Worm (Caenorhabditis elegans) whole organism, L3 larva: ENCODE results near the gene str-35.

Source experiments
- R02D3.7 ChIP-seq: fragments of 150-350 bp; optimal IDR thresholded peaks from 2 replicates; lab custom pipeline; 2014; ENCODE audit warnings: missing biosample characterization, missing genetic modification characterization
- ZK546.5 ChIP-seq: sonication (generic microtip); optimal IDR thresholded peaks from 2 replicates; lab custom pipeline; 2017; ENCODE audit warnings: missing biosample characterization, missing genetic modification characterization
- aly-2 ChIP-seq: fragments of 150-350 bp; optimal IDR thresholded peaks from 2 replicates; lab custom pipeline; 2014; ENCODE audit warnings: missing biosample characterization, missing genetic modification characterization
- ama-1 ChIP-seq: fragments of 150-350 bp; optimal IDR thresholded peaks from 2 replicates; lab custom pipeline; 2018
- ceh-16 ChIP-seq: sonication (generic microtip); optimal IDR thresholded peaks from 2 replicates; lab custom pipeline; 2017; ENCODE audit warnings: missing biosample characterization, missing genetic modification characterization
- ceh-28 ChIP-seq: fragments of 150-350 bp; optimal IDR thresholded peaks from 2 replicates; lab custom pipeline; 2014; ENCODE audit warnings: missing biosample characterization, missing genetic modification reagents, missing genetic modification characterization
- ceh-82 ChIP-seq: fragments of 150-350 bp; optimal IDR thresholded peaks from 2 replicates; lab custom pipeline; 2014; ENCODE audit warnings: missing biosample characterization, missing genetic modification characterization
- ceh-9 ChIP-seq: sonication (generic microtip); optimal IDR thresholded peaks from 2 replicates; lab custom pipeline; 2018; ENCODE audit warnings: missing biosample characterization, missing genetic modification characterization
- egl-27 ChIP-seq: sonication (generic microtip); optimal IDR thresholded peaks from 4 replicates; lab custom pipeline; 2017; ENCODE audit warnings: missing biosample characterization, missing genetic modification reagents, missing genetic modification characterization
- elt-1 ChIP-seq: fragments of 150-350 bp; optimal IDR thresholded peaks from 2 replicates; lab custom pipeline; 2014; ENCODE audit warnings: missing biosample characterization, missing genetic modification characterization
- elt-2 ChIP-seq: sonication (generic microtip); optimal IDR thresholded peaks from 2 replicates; lab custom pipeline; 2016; ENCODE audit warnings: missing genetic modification reagents, mild to moderate bottlenecking, missing genetic modification characterization, missing compliant biosample characterization
- fkh-10 ChIP-seq: sonication (generic microtip); optimal IDR thresholded peaks from 2 replicates; lab custom pipeline; 2017; ENCODE audit warnings: missing biosample characterization, missing genetic modification reagents, missing genetic modification characterization
- fkh-2 ChIP-seq: fragments of 150-350 bp; optimal IDR thresholded peaks from 2 replicates; lab custom pipeline; 2014; ENCODE audit warnings: missing biosample characterization, missing genetic modification reagents, missing genetic modification characterization
- fos-1 ChIP-seq: fragments of 150-350 bp; optimal IDR thresholded peaks from 2 replicates; lab custom pipeline; 2014; ENCODE audit warnings: missing biosample characterization, missing genetic modification characterization
- hmg-11 ChIP-seq: sonication (generic microtip); optimal IDR thresholded peaks from 2 replicates; lab custom pipeline; 2016; ENCODE audit warnings: missing genetic modification characterization, missing compliant biosample characterization
- jun-1 ChIP-seq: fragments of 150-350 bp; optimal IDR thresholded peaks from 2 replicates; lab custom pipeline; 2014; ENCODE audit warnings: missing biosample characterization, missing genetic modification reagents, missing genetic modification characterization
- lin-15B ChIP-seq: fragments of 150-350 bp; optimal IDR thresholded peaks from 2 replicates; lab custom pipeline; 2014; ENCODE audit warnings: missing biosample characterization, missing genetic modification characterization
- lin-39 ChIP-seq: fragments of 150-350 bp; optimal IDR thresholded peaks from 2 replicates; lab custom pipeline; 2018; ENCODE audit warnings: missing biosample characterization, missing genetic modification reagents, missing genetic modification characterization
- nhr-23 ChIP-seq: fragments of 150-350 bp; optimal IDR thresholded peaks from 2 replicates; lab custom pipeline; 2014; ENCODE audit warnings: missing biosample characterization, missing genetic modification reagents, missing genetic modification characterization
- nhr-237 ChIP-seq: fragments of 150-350 bp; optimal IDR thresholded peaks from 2 replicates; lab custom pipeline; 2014; ENCODE audit warnings: missing biosample characterization, missing genetic modification characterization
- nhr-28 ChIP-seq: fragments of 150-350 bp; optimal IDR thresholded peaks from 2 replicates; lab custom pipeline; 2014; ENCODE audit warnings: missing biosample characterization, missing genetic modification characterization
- nhr-43 ChIP-seq: sonication (generic microtip); optimal IDR thresholded peaks from 2 replicates; lab custom pipeline; 2016; ENCODE audit warnings: mild to moderate bottlenecking, missing genetic modification characterization, missing compliant biosample characterization; ENCODE audit not compliant: poor library complexity, severe bottlenecking
- nhr-67 ChIP-seq: fragments of 150-350 bp; optimal IDR thresholded peaks from 2 replicates; lab custom pipeline; 2014; ENCODE audit warnings: missing biosample characterization, missing genetic modification characterization
- pha-4 ChIP-seq: fragments of 150-350 bp; optimal IDR thresholded peaks from 2 replicates; lab custom pipeline; 2014; ENCODE audit warnings: missing biosample characterization, missing genetic modification reagents, missing genetic modification characterization
- pqm-1 ChIP-seq: fragments of 150-350 bp; optimal IDR thresholded peaks from 2 replicates; lab custom pipeline; 2017; ENCODE audit warnings: missing biosample characterization, missing genetic modification characterization, inconsistent platforms
- skn-1 ChIP-seq: fragments of 150-350 bp; optimal IDR thresholded peaks from 2 replicates; lab custom pipeline; 2014; ENCODE audit warnings: missing biosample characterization, missing genetic modification characterization
- snpc-4 ChIP-seq: fragments of 150-350 bp; optimal IDR thresholded peaks from 2 replicates; lab custom pipeline; 2014; ENCODE audit warnings: missing biosample characterization, missing genetic modification characterization
- tbx-2 ChIP-seq: sonication (generic microtip); optimal IDR thresholded peaks from 2 replicates; lab custom pipeline; 2016; ENCODE audit warnings: mild to moderate bottlenecking, missing genetic modification characterization, missing compliant biosample characterization
- unc-39 ChIP-seq: sonication (generic microtip); optimal IDR thresholded peaks from 4 replicates; lab custom pipeline; 2017; ENCODE audit warnings: missing biosample characterization, missing genetic modification characterization
- ztf-11 ChIP-seq: fragments of 150-350 bp; optimal IDR thresholded peaks from 2 replicates; lab custom pipeline; 2014; ENCODE audit warnings: missing biosample characterization, missing genetic modification characterization
- ztf-4 ChIP-seq: fragments of 150-350 bp; optimal IDR thresholded peaks from 2 replicates; lab custom pipeline; 2014; ENCODE audit warnings: missing biosample characterization, missing genetic modification characterization

str-35 gene

DNA sequence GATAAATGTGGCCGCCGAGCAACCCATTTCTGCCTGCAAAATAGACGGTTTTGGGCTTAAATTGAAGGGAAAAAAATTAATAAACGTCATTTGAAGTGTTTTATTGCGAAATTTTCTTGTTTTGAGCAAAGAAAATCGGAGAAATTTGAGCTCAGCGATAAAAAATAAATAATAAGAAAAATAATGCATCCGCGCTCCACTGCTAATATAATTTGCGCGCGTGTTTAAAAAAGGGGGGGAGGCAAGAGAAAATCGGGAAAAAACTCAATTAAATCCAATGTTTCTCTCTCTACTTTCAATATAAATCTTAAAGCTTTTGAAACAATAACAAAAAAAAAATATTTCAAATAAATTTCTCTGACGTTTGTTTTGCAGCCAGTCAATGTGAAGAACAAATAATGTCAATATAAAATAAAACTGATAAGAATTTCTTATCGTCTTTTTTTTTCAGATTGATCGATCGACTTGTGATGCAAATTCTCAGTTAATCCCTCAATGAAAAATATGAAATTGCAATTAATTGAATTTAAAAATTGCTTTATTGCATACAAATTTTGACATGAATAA is 24.0 kb upstream of the str-35 start, which contains the start of gene rft-2 (continued):
- TF ChIP-seq fkh-2 (tag; lab: Kevin White, UChicago) (no peak), nhr-67 (tag; lab: Kevin White, UChicago) (no peak), tbx-2 (no peak)

DNA sequence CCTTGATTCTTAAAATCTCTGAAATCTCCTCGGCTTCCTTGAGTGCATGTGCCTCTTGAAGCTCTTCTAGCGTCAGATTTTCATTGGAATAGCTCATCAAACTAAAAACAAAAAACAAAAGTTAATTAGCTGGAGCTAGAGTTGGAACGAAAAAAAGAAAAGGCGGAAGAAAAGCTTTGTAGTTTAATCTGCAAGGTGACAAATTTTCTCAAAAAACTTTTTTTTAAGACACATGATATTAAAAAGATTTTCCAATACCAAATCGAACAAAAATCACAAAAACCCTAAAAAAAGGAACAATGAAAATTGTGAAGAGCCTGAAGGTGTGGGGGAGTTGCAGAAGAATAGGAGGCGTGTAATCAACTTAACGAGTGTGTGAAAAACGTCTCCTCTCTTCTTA is 20.0 kb upstream of the str-35 start, which contains the start of gene gnrr-5:
TSS of gene gnrr-5 (minus strand) at position 101 of the 400 bp plus-strand sequence.
- TF ChIP-seq ceh-82 (tag; lab: Kevin White, UChicago) = no peak
- no peak for TF ChIP-seq jun-1 (tag; lab: Kevin White, UChicago)
- no peak for TF ChIP-seq pha-4 (tag; lab: Kevin White, UChicago)
- no peak for TF ChIP-seq fkh-2 (tag; lab: Kevin White, UChicago)
- no peak for TF ChIP-seq unc-39
- TF ChIP-seq fkh-10 (GFP tag; lab: Kevin White, UChicago) = peak; percentile 10
- TF ChIP-seq ztf-4 (tag; lab: Kevin White, UChicago) = no peak
- no peak for TF ChIP-seq ZK546.5 (tag; lab: Kevin White, UChicago)

- TF ChIP-seq R02D3.7 (tag; lab: Kevin White, UChicago) (no peak), ceh-9 (tag; lab: Kevin White, UChicago) (no peak), ceh-82 (tag; lab: Kevin White, UChicago) (no peak), nhr-237 (tag; lab: Kevin White, UChicago) (no peak), jun-1 (tag; lab: Kevin White, UChicago) (no peak), fos-1 (tag; lab: Kevin White, UChicago) (no peak), lin-39 (tag; lab: Kevin White, UChicago) (no peak), ama-1 (no peak), ZK546.5 (tag; lab: Kevin White, UChicago) (no peak), elt-1 (tag; lab: Kevin White, UChicago) (no peak), nhr-28 (tag; lab: Kevin White, UChicago) (no peak), hmg-11 (tag; lab: Kevin White, UChicago) (no peak), ceh-28 (no peak), fkh-10 (GFP tag; lab: Kevin White, UChicago) (no peak), elt-2 (tag; lab: Kevin White, UChicago) (no peak), skn-1 (no peak), nhr-67 (tag; lab: Kevin White, UChicago) (no peak)
Observed at ce11 chrV:4471065-4471464, 3.6 kb upstream of the str-35 start, which contains the start of gene T08H10.3. TSS of gene T08H10.3 (plus strand) at chrV:4471365.

- TF ChIP-seq ZK546.5 (tag; lab: Kevin White, UChicago) (no peak), aly-2 (no peak), ztf-11 (tag; lab: Kevin White, UChicago) (no peak), elt-1 (tag; lab: Kevin White, UChicago) (peak; percentile 53), ceh-9 (tag; lab: Kevin White, UChicago) (no peak), lin-39 (tag; lab: Kevin White, UChicago) (no peak), ama-1 (no peak), nhr-28 (tag; lab: Kevin White, UChicago) (no peak)
Observed at ce11 chrV:4481823-4482222, 7.2 kb downstream of the str-35 start.

DNA sequence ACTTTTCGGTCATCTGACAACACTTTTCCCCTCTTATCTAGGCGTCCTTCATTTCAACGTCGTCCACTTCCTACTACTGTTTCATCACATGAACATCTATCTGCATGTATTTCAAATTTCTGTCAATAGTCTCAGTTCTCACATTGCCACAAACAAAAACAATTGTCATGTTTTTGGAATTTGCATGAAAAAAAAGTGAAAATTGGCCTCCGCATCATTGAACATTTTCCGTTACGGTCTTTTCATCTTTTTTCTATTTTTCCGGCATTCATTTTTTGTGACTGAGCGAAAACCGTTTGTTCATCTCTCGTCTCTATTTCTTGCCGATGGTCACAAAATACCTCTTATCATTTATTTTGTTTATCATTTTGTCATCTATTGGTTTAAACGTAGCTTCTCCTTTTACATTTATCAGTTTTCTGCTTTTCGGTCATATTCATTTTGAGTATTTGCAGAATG is 8.4 kb downstream of the str-35 start, which contains the start of gene exc-15:
TSS of gene exc-15 (plus strand) at position 411 of the 459 bp plus-strand sequence.
- TF ChIP-seq ceh-28 (peak; percentile 11), pqm-1 (tag; lab: Kevin White, UChicago) (peak; percentile 48), egl-27 (tag; lab: Kevin White, UChicago) (no peak), nhr-43 (peak; percentile 24), elt-2 (tag; lab: Kevin White, UChicago) (peak; percentile 91), snpc-4 (tag; lab: Kevin White, UChicago) (no peak), pha-4 (tag; lab: Kevin White, UChicago) (peak; percentile 18), nhr-23 (tag; lab: Kevin White, UChicago) (peak; percentile 25), lin-15B (tag; lab: Kevin White, UChicago) (no peak), ceh-16 (tag; lab: Kevin White, UChicago) (no peak)

- TF ChIP-seq elt-1 (tag; lab: Kevin White, UChicago) = no peak
- TF ChIP-seq elt-2 (tag; lab: Kevin White, UChicago) = peak; percentile 1
- TF ChIP-seq ama-1 = peak; percentile 61
Observed at ce11 chrV:4486626-4487025, 12.0 kb downstream of the str-35 start.
